Fruit fly (Drosophila melanogaster) whole organism, embryonic: ENCODE data around the gene CHOp24.
A peak's percentile ranks its signal among the peaks of the same experiment; 100 is the strongest.

ENCODE experiments used
- Atf-2 ChIP-seq: fragments of 200-800 bp; sonication (Bioruptor generic); optimal IDR thresholded peaks from 2 replicates; lab custom pipeline; 2016; ENCODE audit warnings: missing biosample characterization, missing genetic modification characterization
- CG10209 ChIP-seq: fragments of 200-800 bp; sonication (Bioruptor generic); optimal IDR thresholded peaks from 3 replicates; lab custom pipeline; 2017; ENCODE audit warnings: missing biosample characterization, mild to moderate bottlenecking, missing genetic modification characterization, missing genetic modification reagents
- CG10267 ChIP-seq: fragments of 200-800 bp; sonication (Bioruptor generic); optimal IDR thresholded peaks from 2 replicates; lab custom pipeline; 2018; ENCODE audit warnings: missing biosample characterization, mild to moderate bottlenecking, missing genetic modification characterization, moderate library complexity
- CG12236 ChIP-seq: fragments of 200-800 bp; sonication (Bioruptor generic); optimal IDR thresholded peaks from 2 replicates; lab custom pipeline; 2016; ENCODE audit warnings: missing biosample characterization, missing genetic modification characterization
- CG13287 ChIP-seq: fragments of 200-800 bp; sonication (Bioruptor generic); IDR thresholded peaks from 2 replicates; pipeline ENCODE4 v1.3.6; 2022; ENCODE audit warnings: missing biosample characterization, missing genetic modification characterization; ENCODE audit not compliant: partially characterized antibody
- CG14667 ChIP-seq: fragments of 200-800 bp; sonication (Bioruptor generic); IDR thresholded peaks from 2 replicates; pipeline ENCODE4 v1.3.6; 2022; ENCODE audit warnings: missing biosample characterization, missing genetic modification characterization
- CG15269 ChIP-seq: fragments of 200-800 bp; sonication (Bioruptor generic); optimal IDR thresholded peaks from 2 replicates; lab custom pipeline; 2018; ENCODE audit warnings: missing biosample characterization, mild to moderate bottlenecking, missing genetic modification characterization, moderate library complexity
- CG1603 ChIP-seq: fragments of 200-800 bp; sonication (Bioruptor generic); optimal IDR thresholded peaks from 2 replicates; lab custom pipeline; 2019; ENCODE audit warnings: missing biosample characterization, mild to moderate bottlenecking, missing genetic modification characterization, moderate library complexity
- CG17568 ChIP-seq: fragments of 200-800 bp; sonication (Bioruptor generic); optimal IDR thresholded peaks from 2 replicates; lab custom pipeline; 2018; ENCODE audit warnings: missing biosample characterization, mild to moderate bottlenecking, missing genetic modification characterization, moderate library complexity
- CG31441 ChIP-seq: fragments of 200-800 bp; sonication (Bioruptor generic); IDR thresholded peaks from 2 replicates; pipeline ENCODE4 v1.3.6; 2022; ENCODE audit warnings: missing biosample characterization, missing genetic modification characterization
- CG3281 ChIP-seq: fragments of 200-800 bp; sonication (Bioruptor generic); optimal IDR thresholded peaks from 3 replicates; lab custom pipeline; 2017; ENCODE audit warnings: missing biosample characterization, mild to moderate bottlenecking, missing genetic modification characterization
- CG4730 ChIP-seq: fragments of 200-800 bp; sonication (Bioruptor generic); IDR thresholded peaks from 2 replicates; pipeline ENCODE4 v1.3.6; 2022; ENCODE audit warnings: missing biosample characterization, missing genetic modification characterization
- CG4854 ChIP-seq: fragments of 200-800 bp; sonication (Bioruptor generic); optimal IDR thresholded peaks from 2 replicates; lab custom pipeline; 2016; ENCODE audit warnings: missing biosample characterization, missing genetic modification characterization, inconsistent platforms
- CG6791 ChIP-seq: fragments of 200-800 bp; sonication (Bioruptor generic); IDR thresholded peaks from 3 replicates; pipeline ENCODE4 v1.3.6; 2022; ENCODE audit warnings: missing biosample characterization, missing genetic modification characterization; ENCODE audit not compliant: partially characterized antibody
- CG6813 ChIP-seq: fragments of 200-800 bp; sonication (Bioruptor generic); optimal IDR thresholded peaks from 2 replicates; lab custom pipeline; 2017; ENCODE audit warnings: missing biosample characterization, missing genetic modification characterization, mild to moderate bottlenecking, moderate library complexity, missing genetic modification reagents
- CG7928 ChIP-seq: fragments of 200-800 bp; sonication (Bioruptor generic); optimal IDR thresholded peaks from 2 replicates; lab custom pipeline; 2017; ENCODE audit warnings: missing biosample characterization, mild to moderate bottlenecking, missing genetic modification characterization
- CG8765 ChIP-seq: fragments of 200-800 bp; sonication (Bioruptor generic); IDR thresholded peaks from 2 replicates; pipeline ENCODE4 v1.3.6; 2022; ENCODE audit warnings: missing biosample characterization, missing genetic modification characterization
- CG9727 ChIP-seq: fragments of 200-800 bp; sonication (Bioruptor generic); optimal IDR thresholded peaks from 3 replicates; lab custom pipeline; 2017; ENCODE audit warnings: missing biosample characterization, mild to moderate bottlenecking, missing genetic modification characterization
- Deaf1 ChIP-seq: fragments of 200-800 bp; optimal IDR thresholded peaks from 3 replicates; lab custom pipeline; 2019; ENCODE audit warnings: missing biosample characterization, mild to moderate bottlenecking, missing genetic modification characterization, moderate library complexity
- Dfd ChIP-seq, 2 experiments: fragments of >200 bp; optimal IDR thresholded peaks; 2 replicates each; lab custom pipeline; 2017; ENCODE audit warnings: missing biosample characterization in 2 of 2, missing genetic modification characterization in 2 of 2
- Dp ChIP-seq: fragments of 200-800 bp; sonication (Bioruptor generic); optimal IDR thresholded peaks from 2 replicates; lab custom pipeline; 2018; ENCODE audit warnings: missing biosample characterization, mild to moderate bottlenecking, missing genetic modification characterization, moderate library complexity
- Dref ChIP-seq: fragments of 200-800 bp; sonication (Bioruptor generic); IDR thresholded peaks from 2 replicates; pipeline ENCODE4 v1.3.6; 2022; ENCODE audit warnings: missing biosample characterization, missing genetic modification characterization
- E2f2 ChIP-seq: fragments of 200-800 bp; sonication (Bioruptor generic); IDR thresholded peaks from 2 replicates; pipeline ENCODE4 v1.3.6; 2022; ENCODE audit warnings: missing biosample characterization, missing genetic modification characterization
- H2.0 ChIP-seq: fragments of 200-800 bp; sonication (Bioruptor generic); IDR thresholded peaks from 2 replicates; pipeline ENCODE4 v1.3.6; 2022; ENCODE audit warnings: missing biosample characterization, missing genetic modification characterization
- HLH4C ChIP-seq: fragments of 200-800 bp; sonication (Bioruptor generic); IDR thresholded peaks from 3 replicates; pipeline ENCODE4 v1.3.6; 2022; ENCODE audit warnings: missing biosample characterization, missing genetic modification characterization; ENCODE audit not compliant: partially characterized antibody
- HmgD ChIP-seq: fragments of 200-800 bp; sonication (Bioruptor generic); optimal IDR thresholded peaks from 3 replicates; lab custom pipeline; 2016; ENCODE audit warnings: missing biosample characterization, missing genetic modification characterization
- HmgZ ChIP-seq: fragments of 200-800 bp; sonication (Bioruptor generic); optimal IDR thresholded peaks from 2 replicates; lab custom pipeline; 2018; ENCODE audit warnings: missing biosample characterization, mild to moderate bottlenecking, missing genetic modification characterization
- MESR4 ChIP-seq: fragments of 200-800 bp; sonication (Bioruptor generic); optimal IDR thresholded peaks from 2 replicates; lab custom pipeline; 2018; ENCODE audit warnings: missing biosample characterization, mild to moderate bottlenecking, missing genetic modification characterization, moderate library complexity
- Meics ChIP-seq: fragments of 200-800 bp; sonication (Bioruptor generic); optimal IDR thresholded peaks from 2 replicates; lab custom pipeline; 2017; ENCODE audit warnings: missing biosample characterization, mild to moderate bottlenecking, missing genetic modification characterization
- Mrtf ChIP-seq: fragments of 200-800 bp; sonication (Bioruptor generic); IDR thresholded peaks from 3 replicates; pipeline ENCODE4 v1.3.6; 2022; ENCODE audit warnings: missing biosample characterization, missing genetic modification characterization
- NC2α ChIP-seq: fragments of 200-800 bp; sonication (Bioruptor generic); optimal IDR thresholded peaks from 2 replicates; lab custom pipeline; 2016; ENCODE audit warnings: missing biosample characterization, missing genetic modification characterization
- Sin3A ChIP-seq: fragments of >200 bp; optimal IDR thresholded peaks from 2 replicates; lab custom pipeline; 2018
- YL-1 ChIP-seq: fragments of 200-800 bp; sonication (Bioruptor generic); optimal IDR thresholded peaks from 3 replicates; lab custom pipeline; 2017; ENCODE audit warnings: missing biosample characterization, mild to moderate bottlenecking, missing genetic modification characterization
- ase ChIP-seq: fragments of 200-800 bp; sonication (Bioruptor generic); IDR thresholded peaks from 3 replicates; pipeline ENCODE4 v1.3.6; 2022; ENCODE audit warnings: missing biosample characterization, missing genetic modification characterization
- cato ChIP-seq: fragments of 200-800 bp; sonication (Bioruptor generic); optimal IDR thresholded peaks from 2 replicates; lab custom pipeline; 2016; ENCODE audit warnings: missing biosample characterization, missing genetic modification characterization, borderline replicate concordance
- caup ChIP-seq: fragments of 200-800 bp; sonication (Bioruptor generic); optimal IDR thresholded peaks from 3 replicates; lab custom pipeline; 2017; ENCODE audit warnings: missing biosample characterization, mild to moderate bottlenecking, missing genetic modification characterization, moderate library complexity; ENCODE audit not compliant: severe bottlenecking
- dm ChIP-seq: fragments of 200-800 bp; sonication (Bioruptor generic); optimal IDR thresholded peaks from 3 replicates; lab custom pipeline; 2016; ENCODE audit warnings: missing biosample characterization, missing genetic modification characterization
- ems ChIP-seq: fragments of 200-800 bp; sonication (Bioruptor generic); optimal IDR thresholded peaks from 3 replicates; lab custom pipeline; 2016; ENCODE audit warnings: missing biosample characterization, missing genetic modification characterization
- gcm2 ChIP-seq: fragments of 200-800 bp; sonication (Bioruptor generic); optimal IDR thresholded peaks from 2 replicates; lab custom pipeline; 2016; ENCODE audit warnings: missing biosample characterization, missing genetic modification characterization
- gfzf ChIP-seq: fragments of 200-800 bp; sonication (Bioruptor generic); optimal IDR thresholded peaks from 2 replicates; lab custom pipeline; 2016; ENCODE audit warnings: missing biosample characterization, mild to moderate bottlenecking, missing genetic modification characterization, moderate library complexity
- grn ChIP-seq: fragments of 200-800 bp; sonication (Bioruptor generic); optimal IDR thresholded peaks from 3 replicates; lab custom pipeline; 2017; ENCODE audit warnings: missing biosample characterization, missing genetic modification characterization
- gro ChIP-seq: fragments of 200-800 bp; sonication (Bioruptor generic); optimal IDR thresholded peaks from 2 replicates; lab custom pipeline; 2016; ENCODE audit warnings: missing biosample characterization, missing genetic modification characterization
- insv ChIP-seq, 2 experiments: fragments of 200-800 bp; sonication (Bioruptor generic); optimal IDR thresholded peaks; 3 replicates each; lab custom pipeline; 2016 to 2018; ENCODE audit warnings: missing biosample characterization in 2 of 2, missing genetic modification characterization in 2 of 2
- jigr1 ChIP-seq: fragments of 200-800 bp; sonication (Bioruptor generic); IDR thresholded peaks from 3 replicates; pipeline ENCODE4 v1.3.6; 2022; ENCODE audit warnings: missing biosample characterization, missing genetic modification characterization
- klu ChIP-seq: fragments of 200-800 bp; sonication (Bioruptor generic); IDR thresholded peaks from 2 replicates; pipeline ENCODE4 v1.3.6; 2022; ENCODE audit warnings: missing biosample characterization, missing genetic modification characterization
- lbe ChIP-seq: fragments of 200-800 bp; sonication (Bioruptor generic); optimal IDR thresholded peaks from 2 replicates; lab custom pipeline; 2016; ENCODE audit warnings: missing biosample characterization, mild to moderate bottlenecking, missing genetic modification characterization
- pb ChIP-seq: fragments of 200-800 bp; sonication (Bioruptor generic); optimal IDR thresholded peaks from 3 replicates; lab custom pipeline; 2016; ENCODE audit warnings: missing biosample characterization, missing genetic modification characterization
- pzg ChIP-seq: fragments of 200-800 bp; sonication (Bioruptor generic); optimal IDR thresholded peaks from 3 replicates; lab custom pipeline; 2018; ENCODE audit warnings: missing biosample characterization, mild to moderate bottlenecking, missing genetic modification characterization, moderate library complexity
- trem ChIP-seq: fragments of 200-800 bp; optimal IDR thresholded peaks from 3 replicates; lab custom pipeline; 2019; ENCODE audit warnings: missing biosample characterization, mild to moderate bottlenecking, missing genetic modification characterization, moderate library complexity
- trh ChIP-seq: fragments of 200-800 bp; sonication (Bioruptor generic); optimal IDR thresholded peaks from 2 replicates; lab custom pipeline; 2016; ENCODE audit warnings: missing biosample characterization, missing genetic modification characterization
- ttk ChIP-seq: fragments of 200-800 bp; sonication (Bioruptor generic); IDR thresholded peaks from 2 replicates; pipeline ENCODE4 v2.1.2; 2022; ENCODE audit warnings: missing biosample characterization, missing genetic modification characterization
- zfh1 ChIP-seq: fragments of 200-800 bp; sonication (Bioruptor generic); IDR thresholded peaks from 3 replicates; pipeline ENCODE4 v1.3.6; 2022; ENCODE audit warnings: missing biosample characterization, missing genetic modification characterization

CHOp24 gene

DNA sequence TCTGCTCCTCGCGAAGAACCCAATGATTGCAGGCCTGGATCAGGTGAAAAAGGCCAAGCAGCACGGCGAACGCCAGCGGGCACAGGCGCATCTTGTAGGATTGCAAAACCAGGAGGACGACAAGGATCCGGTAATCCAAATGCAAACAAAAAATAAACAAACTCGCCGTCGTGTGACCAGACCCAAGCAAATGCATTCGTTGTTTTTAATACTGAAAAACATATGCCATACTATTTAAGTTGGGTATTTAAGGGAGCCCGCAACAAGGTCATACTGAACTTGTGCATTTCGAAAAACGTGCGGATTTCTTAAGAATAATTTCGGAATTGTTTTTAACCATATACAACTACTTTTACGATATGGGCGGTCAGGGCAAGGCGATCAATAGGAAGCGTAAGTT lies 11.0 kb downstream of the CHOp24 start, which contains the start of the genes CG11436 and CG3527:
CG11436 (minus strand) TSS at position 162 of the 400 bp plus-strand sequence.
CG3527 (plus strand) TSS at position 257 of the 400 bp plus-strand sequence.
- no peak for TF ChIP-seq CG4854 (GFP tag; lab: Kevin White, UChicago)
- TF ChIP-seq Mrtf (GFP tag; lab: Robert Waterston, UW) = no peak
- peak; percentile 52 for TF ChIP-seq E2f2 (GFP tag; lab: Robert Waterston, UW)
- TF ChIP-seq CG12236 (GFP tag; lab: Kevin White, UChicago) = no peak
- TF ChIP-seq CG6791 = no peak
- TF ChIP-seq CG4730 = no peak
- peak; percentile 72 for TF ChIP-seq MESR4 (GFP tag; lab: Kevin White, UChicago)
- TF ChIP-seq CG10209 (GFP tag; lab: Kevin White, UChicago) = no peak
- TF ChIP-seq Deaf1 (tag; lab: Kevin White, UChicago) = no peak
- TF ChIP-seq Atf-2 (GFP tag; lab: Kevin White, UChicago) = no peak
- TF ChIP-seq H2.0 (GFP tag; lab: Robert Waterston, UW) = no peak
- TF ChIP-seq trem (tag; lab: Kevin White, UChicago) = peak; percentile 33
- TF ChIP-seq Sin3A (lab: Kevin White, UChicago) = peak; percentile 28
- TF ChIP-seq gro = no peak
- peak; percentile 31 for TF ChIP-seq YL-1 (GFP tag; lab: Kevin White, UChicago)
- TF ChIP-seq CG8765 (GFP tag; lab: Robert Waterston, UW) = no peak
- TF ChIP-seq zfh1 (GFP tag; lab: Robert Waterston, UW) = 0 out of 3 replicates have a peak, but pooled peaks have one; percentile 8
- no peak for TF ChIP-seq HmgD (GFP tag; lab: Kevin White, UChicago)
- TF ChIP-seq CG10267 (tag; lab: Kevin White, UChicago) = no peak
- no peak for TF ChIP-seq NC2α
- peak; percentile 27 for TF ChIP-seq CG1603 (tag; lab: Kevin White, UChicago)
- no peak for TF ChIP-seq CG31441 (GFP tag; lab: Robert Waterston, UW)
- no peak for TF ChIP-seq ems (GFP tag; lab: Kevin White, UChicago)
- no peak for TF ChIP-seq CG7928 (GFP tag; lab: Kevin White, UChicago)
- no peak for TF ChIP-seq CG14667 (GFP tag; lab: Robert Waterston, UW)
- TF ChIP-seq grn (GFP tag; lab: Kevin White, UChicago) = no peak
- no peak for TF ChIP-seq klu
- no peak for TF ChIP-seq gcm2 (GFP tag; lab: Kevin White, UChicago)
- no peak for TF ChIP-seq CG9727 (GFP tag; lab: Kevin White, UChicago)
- TF ChIP-seq jigr1 (GFP tag; lab: Robert Waterston, UW) = no peak
- no peak for TF ChIP-seq Dfd (GFP tag; optimal IDR thresholded peaks at IDR 0.05; lab: Kevin White, UChicago)
- no peak for TF ChIP-seq CG17568 (GFP tag; lab: Kevin White, UChicago)
- peak; percentile 66 for TF ChIP-seq pzg (GFP tag; lab: Kevin White, UChicago)
- TF ChIP-seq ttk (GFP tag; lab: Robert Waterston, UW) = no peak
- peak; percentile 7 for TF ChIP-seq dm (GFP tag; lab: Kevin White, UChicago)
- TF ChIP-seq CG15269 (tag; lab: Kevin White, UChicago) = no peak
- TF ChIP-seq caup = no peak
- TF ChIP-seq lbe = no peak
- no peak for TF ChIP-seq cato
- TF ChIP-seq CG3281 (GFP tag; lab: Kevin White, UChicago) = no peak
- peak; percentile 6 for TF ChIP-seq HmgZ (tag; lab: Kevin White, UChicago)
- TF ChIP-seq pb = no peak
- TF ChIP-seq ase (GFP tag; lab: Robert Waterston, UW) = no peak
- no peak for TF ChIP-seq Meics (GFP tag; lab: Kevin White, UChicago)
- no peak for TF ChIP-seq HLH4C (GFP tag; lab: Robert Waterston, UW)
- TF ChIP-seq Dp (GFP tag; lab: Kevin White, UChicago) = peak; percentile 53
- TF ChIP-seq insv (GFP tag; optimal IDR thresholded peaks at IDR 0.05; lab: Kevin White, UChicago) = no peak
- no peak for TF ChIP-seq CG6813 (GFP tag; lab: Kevin White, UChicago)
- no peak for TF ChIP-seq Dref (GFP tag; lab: Robert Waterston, UW)
- TF ChIP-seq trh (GFP tag; lab: Kevin White, UChicago) = no peak
- TF ChIP-seq CG13287 (GFP tag; lab: Robert Waterston, UW) = peak; percentile 30; the same call in 1 of the 2 replicates
- TF ChIP-seq gfzf (GFP tag; lab: Kevin White, UChicago) = peak; percentile 86
